Fruit fly (Drosophila melanogaster): ENCODE measurements around the gene yem.
A peak's percentile ranks its signal among the peaks of the same experiment; 100 is the strongest.

The yem gene

dm6 chr3R:29122817-29123611 is at the start of gene yem, which contains the start of gene Ctl2:
Gene yem (minus strand): TSS chr3R:29122879.
Gene Ctl2 (plus strand): TSS chr3R:29123370.
- TF ChIP-seq CG1620 (GFP tag; optimal IDR thresholded peaks at IDR 0.05) = peak; percentile 76
- peak; percentile 71 for TF ChIP-seq CG7045 (GFP tag; optimal IDR thresholded peaks at IDR 0.05)
- TF ChIP-seq Hr96 (GFP tag; optimal IDR thresholded peaks at IDR 0.05) = peak; percentile 87
- TF ChIP-seq kay (GFP tag; ENCODE audit: borderline replicate concordance) = no peak
- peak; percentile 59 for TF ChIP-seq CG12768 (GFP tag; optimal IDR thresholded peaks at IDR 0.05)
- TF ChIP-seq CG5204 (GFP tag; optimal IDR thresholded peaks at IDR 0.05) = no peak
- no peak for TF ChIP-seq cnc (optimal IDR thresholded peaks at IDR 0.05)
- TF ChIP-seq Mnt (GFP tag; optimal IDR thresholded peaks at IDR 0.05) = peak; percentile 84
- peak; percentile 88 for TF ChIP-seq Clk (GFP tag; optimal IDR thresholded peaks at IDR 0.05)
- TF ChIP-seq cic (GFP tag; optimal IDR thresholded peaks at IDR 0.05) = peak; percentile 65
- TF ChIP-seq Crg-1 (GFP tag; optimal IDR thresholded peaks at IDR 0.05) = peak; percentile 75
- peak; percentile 92 for TF ChIP-seq toe (GFP tag; optimal IDR thresholded peaks at IDR 0.05)
- peak; percentile 45 for TF ChIP-seq CG33017 (tag; optimal IDR thresholded peaks at IDR 0.05)
- peak; percentile 95 for TF ChIP-seq tj (GFP tag; optimal IDR thresholded peaks at IDR 0.05)
- TF ChIP-seq CG14711 (tag; optimal IDR thresholded peaks at IDR 0.05) = peak; percentile 30
- peak; percentile 68 for TF ChIP-seq ovo (GFP tag; optimal IDR thresholded peaks at IDR 0.05)
- TF ChIP-seq CG7101 (tag; optimal IDR thresholded peaks at IDR 0.05) = peak; percentile 70
- peak; percentile 76 for TF ChIP-seq CG11617 (GFP tag; optimal IDR thresholded peaks at IDR 0.05)
- peak; percentile 66 for TF ChIP-seq pad (GFP tag; optimal IDR thresholded peaks at IDR 0.05)
- TF ChIP-seq bab1 (GFP tag; optimal IDR thresholded peaks at IDR 0.05) = peak; percentile 77

dm6 chr3R:29164930-29165693 is 42.4 kb upstream of the yem start, which contains the start of gene CG11898:
Gene CG11898 (plus strand): TSS chr3R:29165643.
- TF ChIP-seq CG12768 (GFP tag; optimal IDR thresholded peaks at IDR 0.05) (no peak), CG5204 (GFP tag; optimal IDR thresholded peaks at IDR 0.05) (peak; percentile 2), tj (GFP tag; optimal IDR thresholded peaks at IDR 0.05) (no peak), CG14711 (tag; optimal IDR thresholded peaks at IDR 0.05) (peak; percentile 4), Mnt (GFP tag; optimal IDR thresholded peaks at IDR 0.05) (peak; percentile 13), cic (GFP tag; optimal IDR thresholded peaks at IDR 0.05) (no peak), toe (GFP tag; optimal IDR thresholded peaks at IDR 0.05) (no peak), pad (GFP tag; optimal IDR thresholded peaks at IDR 0.05) (no peak), CG7101 (tag; optimal IDR thresholded peaks at IDR 0.05) (peak; percentile 55), CG33017 (tag; optimal IDR thresholded peaks at IDR 0.05) (peak; percentile 47), CG7045 (GFP tag; optimal IDR thresholded peaks at IDR 0.05) (no peak), CG11617 (GFP tag; optimal IDR thresholded peaks at IDR 0.05) (peak; percentile 17)

dm6 chr3R:29159620-29160019 is 36.9 kb upstream of the yem start:
- TF ChIP-seq bab1 (GFP tag; optimal IDR thresholded peaks at IDR 0.05) (no peak), CG11617 (GFP tag; optimal IDR thresholded peaks at IDR 0.05) (no peak)

dm6 chr3R:29158721-29159120 is 36.0 kb upstream of the yem start:
- no peak for TF ChIP-seq CG5204 (GFP tag; optimal IDR thresholded peaks at IDR 0.05)
- TF ChIP-seq Mnt (GFP tag; optimal IDR thresholded peaks at IDR 0.05) = peak; percentile 12
- no peak for TF ChIP-seq CG11617 (GFP tag; optimal IDR thresholded peaks at IDR 0.05)
- no peak for TF ChIP-seq Crg-1 (GFP tag; optimal IDR thresholded peaks at IDR 0.05)
- TF ChIP-seq CG14711 (tag; optimal IDR thresholded peaks at IDR 0.05) = no peak
- TF ChIP-seq pad (GFP tag; optimal IDR thresholded peaks at IDR 0.05) = no peak
- peak; percentile 89 for TF ChIP-seq cic (GFP tag; optimal IDR thresholded peaks at IDR 0.05)
- TF ChIP-seq Hr96 (GFP tag; optimal IDR thresholded peaks at IDR 0.05) = no peak
- TF ChIP-seq kay (GFP tag; ENCODE audit: borderline replicate concordance) = no peak

dm6 chr3R:29157418-29158398 is 35.0 kb upstream of the yem start, which contains the start of gene rdog:
Gene rdog (plus strand): TSS chr3R:29158122.
- TF ChIP-seq CG12768 (GFP tag; optimal IDR thresholded peaks at IDR 0.05) (peak; percentile 86), Hr96 (GFP tag; optimal IDR thresholded peaks at IDR 0.05) (peak; percentile 89), CG1620 (GFP tag; optimal IDR thresholded peaks at IDR 0.05) (peak; percentile 62), CG5204 (GFP tag; optimal IDR thresholded peaks at IDR 0.05) (no peak), Mnt (GFP tag; optimal IDR thresholded peaks at IDR 0.05) (peak; percentile 71), cnc (optimal IDR thresholded peaks at IDR 0.05) (peak in 1 of 2 experiments; percentile 10), CG7045 (GFP tag; optimal IDR thresholded peaks at IDR 0.05) (peak; percentile 82), CG33017 (tag; optimal IDR thresholded peaks at IDR 0.05) (peak; percentile 77), CG11617 (GFP tag; optimal IDR thresholded peaks at IDR 0.05) (peak; percentile 92), ovo (GFP tag; optimal IDR thresholded peaks at IDR 0.05) (peak; percentile 97), bab1 (GFP tag; optimal IDR thresholded peaks at IDR 0.05) (peak; percentile 80), CG7101 (tag; optimal IDR thresholded peaks at IDR 0.05) (peak; percentile 80), tj (GFP tag; optimal IDR thresholded peaks at IDR 0.05) (peak; percentile 59), Crg-1 (GFP tag; optimal IDR thresholded peaks at IDR 0.05) (peak; percentile 65), CG14711 (tag; optimal IDR thresholded peaks at IDR 0.05) (peak; percentile 63), kay (GFP tag; ENCODE audit: borderline replicate concordance) (no peak), Clk (GFP tag; optimal IDR thresholded peaks at IDR 0.05) (peak; percentile 53), cic (GFP tag; optimal IDR thresholded peaks at IDR 0.05) (peak; percentile 74), pad (GFP tag; optimal IDR thresholded peaks at IDR 0.05) (peak; percentile 73), toe (GFP tag; optimal IDR thresholded peaks at IDR 0.05) (no peak)
